Fruit fly (Drosophila melanogaster) whole organism, embryonic: ENCODE data around the gene CG43347.
A peak's percentile ranks its signal among the peaks of the same experiment; 100 is the strongest.

Experiments used
- Asciz ChIP-seq: fragments of 200-800 bp; sonication (Bioruptor generic); optimal IDR thresholded peaks from 2 replicates; lab custom pipeline; 2017; ENCODE audit warnings: missing biosample characterization, mild to moderate bottlenecking, missing genetic modification characterization, missing genetic modification reagents
- C15 ChIP-seq: fragments of 200-800 bp; sonication (Bioruptor generic); IDR thresholded peaks from 3 replicates; pipeline ENCODE4 v1.3.6; 2022; ENCODE audit warnings: missing biosample characterization, missing genetic modification characterization
- CG10431 ChIP-seq: fragments of 200-800 bp; sonication (Bioruptor generic); optimal IDR thresholded peaks from 3 replicates; lab custom pipeline; 2018; ENCODE audit warnings: missing biosample characterization, mild to moderate bottlenecking, missing genetic modification characterization
- CG10979 ChIP-seq: fragments of 200-800 bp; sonication (Bioruptor generic); optimal IDR thresholded peaks from 2 replicates; lab custom pipeline; 2018; ENCODE audit warnings: missing biosample characterization, mild to moderate bottlenecking, missing genetic modification characterization, moderate library complexity
- CG11456 ChIP-seq: fragments of 200-800 bp; sonication (Bioruptor generic); IDR thresholded peaks from 3 replicates; pipeline ENCODE4 v1.3.6; 2022; ENCODE audit warnings: missing biosample characterization, missing genetic modification characterization
- CG12155 ChIP-seq: fragments of 200-800 bp; sonication (Bioruptor generic); optimal IDR thresholded peaks from 3 replicates; lab custom pipeline; 2016; ENCODE audit warnings: missing biosample characterization, missing genetic modification characterization
- CG14050 ChIP-seq: fragments of 200-800 bp; sonication (Bioruptor generic); IDR thresholded peaks from 3 replicates; pipeline ENCODE4 v1.3.6; 2022; ENCODE audit warnings: missing biosample characterization, missing genetic modification characterization
- CG14667 ChIP-seq: fragments of 200-800 bp; sonication (Bioruptor generic); IDR thresholded peaks from 2 replicates; pipeline ENCODE4 v1.3.6; 2022; ENCODE audit warnings: missing biosample characterization, missing genetic modification characterization
- CG15601 ChIP-seq: fragments of 200-800 bp; sonication (Bioruptor generic); optimal IDR thresholded peaks from 3 replicates; lab custom pipeline; 2019; ENCODE audit warnings: missing biosample characterization, mild to moderate bottlenecking, missing genetic modification characterization, moderate library complexity
- CG15696 ChIP-seq: fragments of 200-800 bp; sonication (Bioruptor generic); optimal IDR thresholded peaks from 2 replicates; lab custom pipeline; 2019; ENCODE audit warnings: missing biosample characterization, mild to moderate bottlenecking, missing genetic modification characterization, moderate library complexity
- CG17385 ChIP-seq: fragments of 200-800 bp; sonication (Bioruptor generic); optimal IDR thresholded peaks from 3 replicates; lab custom pipeline; 2018; ENCODE audit warnings: missing biosample characterization, mild to moderate bottlenecking, missing genetic modification characterization
- CG18262 ChIP-seq: fragments of 200-800 bp; optimal IDR thresholded peaks from 3 replicates; lab custom pipeline; 2019; ENCODE audit warnings: missing biosample characterization, mild to moderate bottlenecking, missing genetic modification characterization, moderate library complexity
- CG2120 ChIP-seq: fragments of 200-800 bp; sonication (Bioruptor generic); optimal IDR thresholded peaks from 3 replicates; lab custom pipeline; 2016; ENCODE audit warnings: missing biosample characterization, missing genetic modification characterization
- CG31441 ChIP-seq: fragments of 200-800 bp; sonication (Bioruptor generic); IDR thresholded peaks from 2 replicates; pipeline ENCODE4 v1.3.6; 2022; ENCODE audit warnings: missing biosample characterization, missing genetic modification characterization
- CG3281 ChIP-seq: fragments of 200-800 bp; sonication (Bioruptor generic); optimal IDR thresholded peaks from 3 replicates; lab custom pipeline; 2017; ENCODE audit warnings: missing biosample characterization, mild to moderate bottlenecking, missing genetic modification characterization
- CG34376 ChIP-seq: fragments of 200-800 bp; sonication (Bioruptor generic); optimal IDR thresholded peaks from 2 replicates; lab custom pipeline; 2018; ENCODE audit warnings: missing biosample characterization, mild to moderate bottlenecking, missing genetic modification characterization
- CG34422 ChIP-seq: fragments of 200-800 bp; sonication (Bioruptor generic); IDR thresholded peaks from 3 replicates; pipeline ENCODE4 v1.3.6; 2022; ENCODE audit warnings: missing biosample characterization, missing genetic modification characterization
- CG3726 ChIP-seq: fragments of 200-800 bp; sonication (Bioruptor generic); IDR thresholded peaks from 3 replicates; pipeline ENCODE4, ENCODE4 v1.3.6; 2022; ENCODE audit warnings: missing biosample characterization, missing genetic modification characterization
- CG6791 ChIP-seq: fragments of 200-800 bp; sonication (Bioruptor generic); IDR thresholded peaks from 3 replicates; pipeline ENCODE4 v1.3.6; 2022; ENCODE audit warnings: missing biosample characterization, missing genetic modification characterization; ENCODE audit not compliant: partially characterized antibody
- CG7839 ChIP-seq: fragments of 200-800 bp; sonication (Bioruptor generic); optimal IDR thresholded peaks from 3 replicates; lab custom pipeline; 2018; ENCODE audit warnings: missing biosample characterization, mild to moderate bottlenecking, missing genetic modification characterization, moderate library complexity
- CG8281 ChIP-seq: fragments of 200-800 bp; sonication (Bioruptor generic); optimal IDR thresholded peaks from 2 replicates; lab custom pipeline; 2018; ENCODE audit warnings: missing biosample characterization, mild to moderate bottlenecking, missing genetic modification characterization, moderate library complexity
- CG9876 ChIP-seq: fragments of 200-800 bp; sonication (Bioruptor generic); optimal IDR thresholded peaks from 2 replicates; lab custom pipeline; 2016; ENCODE audit warnings: missing biosample characterization, missing genetic modification characterization
- Camta ChIP-seq: fragments of 200-800 bp; sonication (Bioruptor generic); optimal IDR thresholded peaks from 2 replicates; lab custom pipeline; 2016; ENCODE audit warnings: missing biosample characterization, missing genetic modification characterization
- CkIIα-i1 ChIP-seq: fragments of 200-800 bp; sonication (Bioruptor generic); IDR thresholded peaks from 2 replicates; pipeline ENCODE4 v1.3.6; 2022; ENCODE audit warnings: missing biosample characterization, missing genetic modification characterization
- D19A ChIP-seq: fragments of 200-800 bp; optimal IDR thresholded peaks from 3 replicates; lab custom pipeline; 2019; ENCODE audit warnings: missing biosample characterization, mild to moderate bottlenecking, missing genetic modification characterization, moderate library complexity
- Dp ChIP-seq: fragments of 200-800 bp; sonication (Bioruptor generic); optimal IDR thresholded peaks from 2 replicates; lab custom pipeline; 2018; ENCODE audit warnings: missing biosample characterization, mild to moderate bottlenecking, missing genetic modification characterization, moderate library complexity
- E2f2 ChIP-seq: fragments of 200-800 bp; sonication (Bioruptor generic); IDR thresholded peaks from 2 replicates; pipeline ENCODE4 v1.3.6; 2022; ENCODE audit warnings: missing biosample characterization, missing genetic modification characterization
- Fer3 ChIP-seq: fragments of 200-800 bp; sonication (Bioruptor generic); optimal IDR thresholded peaks from 2 replicates; lab custom pipeline; 2018; ENCODE audit warnings: missing biosample characterization, mild to moderate bottlenecking, missing genetic modification characterization, moderate library complexity
- Hr78 ChIP-seq, 2 experiments: fragments of 200-800 bp in 1 of 2; fragments of >200 bp in 1 of 2; sonication (Bioruptor generic) in 1 of 2; optimal IDR thresholded peaks; 2 replicates each; lab custom pipeline; 2017 to 2019; ENCODE audit warnings: missing biosample characterization in 2 of 2, missing genetic modification characterization in 2 of 2, mild to moderate bottlenecking in 1 of 2, moderate library complexity in 1 of 2
- Mes4 ChIP-seq: fragments of 200-800 bp; sonication (Bioruptor generic); optimal IDR thresholded peaks from 2 replicates; lab custom pipeline; 2016; ENCODE audit warnings: missing biosample characterization, missing genetic modification characterization
- NfI ChIP-seq: fragments of 200-800 bp; sonication (Bioruptor generic); optimal IDR thresholded peaks from 3 replicates; lab custom pipeline; 2018; ENCODE audit warnings: missing biosample characterization, mild to moderate bottlenecking, missing genetic modification characterization, moderate library complexity
- Oli ChIP-seq: fragments of 200-800 bp; sonication (Bioruptor generic); optimal IDR thresholded peaks from 2 replicates; lab custom pipeline; 2018; ENCODE audit warnings: missing biosample characterization, mild to moderate bottlenecking, missing genetic modification characterization, moderate library complexity
- Pdp1 ChIP-seq, 2 experiments: fragments of 200-800 bp; sonication (Bioruptor generic); optimal IDR thresholded peaks; 3 replicates each; lab custom pipeline; 2016; ENCODE audit warnings: missing biosample characterization in 2 of 2, missing genetic modification characterization in 2 of 2, mild to moderate bottlenecking in 1 of 2, moderate library complexity in 1 of 2
- Poxn ChIP-seq: fragments of 200-800 bp; sonication (Bioruptor generic); IDR thresholded peaks from 2 replicates; pipeline ENCODE4 v1.3.6; 2022; ENCODE audit warnings: missing biosample characterization, missing genetic modification characterization
- Six4 ChIP-seq: fragments of 200-800 bp; sonication (Bioruptor generic); optimal IDR thresholded peaks from 2 replicates; lab custom pipeline; 2016; ENCODE audit warnings: missing biosample characterization, missing genetic modification characterization
- Taf1 ChIP-seq: fragments of 200-800 bp; sonication (Bioruptor generic); IDR thresholded peaks from 2 replicates; pipeline ENCODE4 v1.3.6; 2022; ENCODE audit warnings: missing biosample characterization, missing genetic modification characterization
- al ChIP-seq: fragments of 200-800 bp; sonication (Bioruptor generic); IDR thresholded peaks from 2 replicates; pipeline ENCODE4 v1.3.6; 2022; ENCODE audit warnings: missing biosample characterization, missing genetic modification characterization
- cad ChIP-seq: fragments of >200 bp; optimal IDR thresholded peaks from 2 replicates; lab custom pipeline; 2017; ENCODE audit warnings: missing biosample characterization, missing genetic modification characterization
- cg ChIP-seq: fragments of 200-800 bp; sonication (Bioruptor generic); optimal IDR thresholded peaks from 3 replicates; lab custom pipeline; 2019; ENCODE audit warnings: missing biosample characterization, mild to moderate bottlenecking, missing genetic modification characterization, moderate library complexity
- da ChIP-seq: fragments of 200-800 bp; sonication (Bioruptor generic); optimal IDR thresholded peaks from 2 replicates; lab custom pipeline; 2016; ENCODE audit warnings: missing biosample characterization, missing genetic modification characterization
- dmrt99B ChIP-seq: fragments of 200-800 bp; sonication (Bioruptor generic); optimal IDR thresholded peaks from 2 replicates; lab custom pipeline; 2018; ENCODE audit warnings: missing biosample characterization, mild to moderate bottlenecking, missing genetic modification characterization, moderate library complexity
- fd64A ChIP-seq: fragments of 200-800 bp; sonication (Bioruptor generic); optimal IDR thresholded peaks from 3 replicates; lab custom pipeline; 2018; ENCODE audit warnings: missing biosample characterization, mild to moderate bottlenecking, missing genetic modification characterization
- her ChIP-seq: fragments of 200-800 bp; sonication (Bioruptor generic); optimal IDR thresholded peaks from 2 replicates; lab custom pipeline; 2016; ENCODE audit warnings: missing biosample characterization, missing genetic modification characterization
- lbe ChIP-seq: fragments of 200-800 bp; sonication (Bioruptor generic); optimal IDR thresholded peaks from 2 replicates; lab custom pipeline; 2016; ENCODE audit warnings: missing biosample characterization, mild to moderate bottlenecking, missing genetic modification characterization
- oc ChIP-seq: fragments of 200-800 bp; sonication (Bioruptor generic); optimal IDR thresholded peaks from 2 replicates; lab custom pipeline; 2018; ENCODE audit warnings: missing biosample characterization, mild to moderate bottlenecking, missing genetic modification characterization, moderate library complexity
- onecut ChIP-seq: fragments of 200-800 bp; sonication (Bioruptor generic); IDR thresholded peaks from 2 replicates; pipeline ENCODE4 v1.3.6; 2022; ENCODE audit warnings: missing biosample characterization, missing genetic modification characterization
- pho ChIP-seq: fragments of 200-800 bp; sonication (Bioruptor generic); optimal IDR thresholded peaks from 2 replicates; lab custom pipeline; 2016; ENCODE audit warnings: missing biosample characterization, missing genetic modification characterization
- schlank ChIP-seq: fragments of 200-800 bp; sonication (Bioruptor generic); optimal IDR thresholded peaks from 2 replicates; lab custom pipeline; 2018; ENCODE audit warnings: missing biosample characterization, mild to moderate bottlenecking, missing genetic modification characterization
- stwl ChIP-seq: fragments of 200-800 bp; sonication (Bioruptor generic); optimal IDR thresholded peaks from 3 replicates; lab custom pipeline; 2018; ENCODE audit warnings: missing biosample characterization, mild to moderate bottlenecking, missing genetic modification characterization, moderate library complexity
- vfl ChIP-seq: fragments of 200-800 bp; sonication (Bioruptor generic); optimal IDR thresholded peaks from 2 replicates; lab custom pipeline; 2016; ENCODE audit warnings: missing biosample characterization, missing genetic modification characterization
- wdn ChIP-seq: fragments of 200-800 bp; sonication (Bioruptor generic); IDR thresholded peaks from 2 replicates; pipeline ENCODE4 v1.3.6; 2022; ENCODE audit warnings: missing biosample characterization, missing genetic modification characterization

The CG43347 gene

dm6 chrX:10561433-10561832 is 58.6 kb downstream of the CG43347 start (continued):
- TF ChIP-seq CG15696 (tag; lab: Kevin White, UChicago), result no peak
- TF ChIP-seq Asciz (GFP tag; lab: Kevin White, UChicago), result no peak
- TF ChIP-seq cad (GFP tag; lab: Kevin White, UChicago), result no peak
- no peak for TF ChIP-seq lbe (GFP tag; lab: Kevin White, UChicago)
- peak; percentile 28 for TF ChIP-seq NfI (GFP tag; lab: Kevin White, UChicago)
- TF ChIP-seq her (GFP tag; lab: Kevin White, UChicago), result no peak
- peak; percentile 21 for TF ChIP-seq CG15601 (tag; lab: Kevin White, UChicago)
- TF ChIP-seq CG18262 (tag; lab: Kevin White, UChicago), result peak; percentile 54
- TF ChIP-seq stwl (tag; lab: Kevin White, UChicago), result no peak
- no peak for TF ChIP-seq CG14050 (GFP tag; lab: Robert Waterston, UW)
- TF ChIP-seq Camta (GFP tag; lab: Kevin White, UChicago), result no peak
- no peak for TF ChIP-seq pho
- TF ChIP-seq oc (tag; lab: Kevin White, UChicago), result peak; percentile 20
- TF ChIP-seq dmrt99B, result peak; percentile 77
- TF ChIP-seq Poxn, result no peak
- peak; percentile 13 for TF ChIP-seq Six4 (GFP tag; lab: Kevin White, UChicago)
- TF ChIP-seq CG2120 (GFP tag; lab: Kevin White, UChicago), result peak; percentile 64
- TF ChIP-seq CG11456 (GFP tag; lab: Robert Waterston, UW), result no peak
- TF ChIP-seq C15 (GFP tag; lab: Robert Waterston, UW), result no peak
- TF ChIP-seq CG8281 (tag; lab: Kevin White, UChicago), result no peak
- TF ChIP-seq CG9876, result no peak
- TF ChIP-seq Fer3 (tag; lab: Kevin White, UChicago), result peak; percentile 59
- TF ChIP-seq CG34422 (GFP tag; lab: Robert Waterston, UW), result peak; percentile 54; the same call in 1 of the 3 replicates
- no peak for TF ChIP-seq CG3726 (GFP tag; lab: Robert Waterston, UW)
- TF ChIP-seq Dp (GFP tag; lab: Kevin White, UChicago), result no peak
- TF ChIP-seq cg (GFP tag; lab: Kevin White, UChicago), result peak; percentile 30
- no peak for TF ChIP-seq wdn
- peak; percentile 73 for TF ChIP-seq Oli (tag; lab: Kevin White, UChicago)
- TF ChIP-seq CG3281 (GFP tag; lab: Kevin White, UChicago), result peak; percentile 54
- peak; percentile 27 for TF ChIP-seq CG17385 (GFP tag; lab: Kevin White, UChicago)
- TF ChIP-seq CG10979 (tag; lab: Kevin White, UChicago), result peak; percentile 48
- no peak for TF ChIP-seq fd64A
- TF ChIP-seq D19A (tag; lab: Kevin White, UChicago), result peak; percentile 95
- peak in 1 of 2 experiments; percentile 2 for TF ChIP-seq Pdp1 (GFP tag; optimal IDR thresholded peaks at IDR 0.05; lab: Kevin White, UChicago)
- TF ChIP-seq CkIIα-i1 (GFP tag; lab: Robert Waterston, UW), result no peak
- no peak for TF ChIP-seq CG34376 (GFP tag; lab: Kevin White, UChicago)
- TF ChIP-seq CG6791, result no peak
- peak; percentile 24 for TF ChIP-seq CG12155 (GFP tag; lab: Kevin White, UChicago)
- 0 out of 2 replicates have a peak, but pooled peaks have one; percentile 33 for TF ChIP-seq al (GFP tag; lab: Robert Waterston, UW)
- no peak for TF ChIP-seq da (GFP tag; lab: Kevin White, UChicago)
- no peak for TF ChIP-seq CG14667 (GFP tag; lab: Robert Waterston, UW)
- peak; percentile 80 for TF ChIP-seq CG7839
- no peak for TF ChIP-seq Taf1 (GFP tag; lab: Robert Waterston, UW)
- no peak for TF ChIP-seq Mes4 (GFP tag; lab: Kevin White, UChicago)
- no peak for TF ChIP-seq CG10431 (GFP tag; lab: Kevin White, UChicago)
- TF ChIP-seq onecut (GFP tag; lab: Robert Waterston, UW), result no peak
- no peak for TF ChIP-seq Hr78 (GFP tag; optimal IDR thresholded peaks at IDR 0.05; lab: Kevin White, UChicago)
- TF ChIP-seq E2f2 (GFP tag; lab: Robert Waterston, UW), result 0 out of 2 replicates have a peak, but pooled peaks have one; percentile 27
- TF ChIP-seq CG31441 (GFP tag; lab: Robert Waterston, UW), result peak; percentile 69
- no peak for TF ChIP-seq vfl (GFP tag; lab: Kevin White, UChicago)
- no peak for TF ChIP-seq schlank (tag; lab: Kevin White, UChicago)
